Fruit fly (Drosophila melanogaster) S2 (cell line): ENCODE results near the gene RhoGAP18B.

Experiments used
- CG8478 ChIP-seq: fragments of >200 bp; optimal IDR thresholded peaks from 2 replicates; lab custom pipeline; 2018
- CTCF ChIP-seq, 2 experiments: fragments of >200 bp; optimal IDR thresholded peaks; 2 replicates each; lab custom pipeline; 2018

DNA sequence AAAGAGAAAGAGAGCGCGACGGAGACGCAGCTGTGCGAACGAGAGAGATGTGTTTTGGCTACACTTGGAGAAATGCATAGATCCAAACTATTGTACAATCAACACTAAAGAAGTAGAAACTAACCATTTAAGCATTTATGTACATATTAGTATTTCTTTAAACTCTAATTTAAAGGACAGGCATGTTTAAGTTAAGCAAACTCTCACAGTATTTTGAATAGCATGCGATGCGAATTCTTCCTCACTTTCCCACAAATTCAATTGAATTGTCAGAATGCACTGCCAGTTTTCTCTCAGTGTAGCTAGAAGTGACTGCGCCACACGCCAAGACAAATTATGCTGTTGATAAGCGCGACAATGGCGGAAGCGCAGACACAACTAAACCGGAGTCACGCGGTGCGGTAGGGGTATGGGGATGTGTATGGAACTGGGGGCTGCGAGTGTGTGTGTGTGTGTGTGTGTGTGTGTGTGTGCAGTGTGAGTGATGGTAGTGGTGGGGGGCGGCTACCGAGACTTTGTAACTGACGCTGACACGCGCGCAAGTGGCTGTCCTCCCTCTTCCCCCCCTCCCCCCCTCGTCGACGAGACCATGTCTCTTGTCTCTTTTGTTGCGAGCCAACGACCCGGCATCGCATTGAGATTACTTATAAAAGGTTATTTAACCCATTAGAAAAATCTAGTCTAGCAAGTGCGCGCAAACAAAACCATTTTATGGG lies 59.9 kb downstream of the RhoGAP18B start:
- TF ChIP-seq CTCF (optimal IDR thresholded peaks at IDR 0.05; lab: Kevin White, UChicago) (no peak), CG8478 (lab: Kevin White, UChicago) (no peak)
